Fruit fly (Drosophila melanogaster) whole organism, embryonic: ENCODE results near the gene Scm.

ENCODE experiments used
- ATbp ChIP-seq: fragments of 200-800 bp; sonication (Bioruptor generic); optimal IDR thresholded peaks from 2 replicates; lab custom pipeline; 2017; ENCODE audit warnings: missing biosample characterization, mild to moderate bottlenecking, missing genetic modification characterization, missing genetic modification reagents
- B-H2 ChIP-seq: fragments of 200-800 bp; sonication (Bioruptor generic); optimal IDR thresholded peaks from 2 replicates; lab custom pipeline; 2018; ENCODE audit warnings: missing biosample characterization, mild to moderate bottlenecking, missing genetic modification characterization
- CG10274 ChIP-seq: fragments of 200-800 bp; sonication (Bioruptor generic); optimal IDR thresholded peaks from 3 replicates; lab custom pipeline; 2017; ENCODE audit warnings: missing biosample characterization, mild to moderate bottlenecking, missing genetic modification characterization
- CG11085 ChIP-seq: fragments of 200-800 bp; sonication (Bioruptor generic); IDR thresholded peaks from 2 replicates; pipeline ENCODE4 v1.3.6; 2022; ENCODE audit warnings: missing biosample characterization, missing genetic modification characterization
- CG15514 ChIP-seq: fragments of 200-800 bp; sonication (Bioruptor generic); optimal IDR thresholded peaks from 3 replicates; lab custom pipeline; 2017; ENCODE audit warnings: missing biosample characterization, missing genetic modification characterization, mild to moderate bottlenecking, moderate library complexity, missing genetic modification reagents
- CG17328 ChIP-seq: fragments of 200-800 bp; sonication (Bioruptor generic); IDR thresholded peaks from 2 replicates; pipeline ENCODE4 v1.3.6; 2022; ENCODE audit warnings: missing biosample characterization, missing genetic modification characterization
- CG17802 ChIP-seq: fragments of 200-800 bp; sonication (Bioruptor generic); optimal IDR thresholded peaks from 2 replicates; lab custom pipeline; 2018; ENCODE audit warnings: missing biosample characterization, mild to moderate bottlenecking, missing genetic modification characterization, moderate library complexity
- CG1832 ChIP-seq: fragments of 200-800 bp; sonication (Bioruptor generic); optimal IDR thresholded peaks from 2 replicates; lab custom pipeline; 2017; ENCODE audit warnings: missing biosample characterization, mild to moderate bottlenecking, missing genetic modification characterization, inconsistent platforms
- CG18476 ChIP-seq: fragments of 200-800 bp; sonication (Bioruptor generic); optimal IDR thresholded peaks from 2 replicates; lab custom pipeline; 2016; ENCODE audit warnings: missing biosample characterization, mild to moderate bottlenecking, missing genetic modification characterization
- CG30020 ChIP-seq: fragments of 200-800 bp; optimal IDR thresholded peaks from 2 replicates; lab custom pipeline; 2019; ENCODE audit warnings: missing biosample characterization, mild to moderate bottlenecking, missing genetic modification characterization, moderate library complexity
- CG31388 ChIP-seq: fragments of 200-800 bp; sonication (Bioruptor generic); optimal IDR thresholded peaks from 2 replicates; lab custom pipeline; 2016; ENCODE audit warnings: missing biosample characterization, missing genetic modification characterization
- CG32767 ChIP-seq: fragments of 200-800 bp; sonication (Bioruptor generic); IDR thresholded peaks from 2 replicates; pipeline ENCODE4 v1.3.6; 2022; ENCODE audit warnings: missing biosample characterization, missing genetic modification characterization
- CG3995 ChIP-seq: fragments of 200-800 bp; sonication (Bioruptor generic); optimal IDR thresholded peaks from 3 replicates; lab custom pipeline; 2016; ENCODE audit warnings: missing biosample characterization, missing genetic modification characterization
- CG6854 ChIP-seq: fragments of 200-800 bp; sonication (Bioruptor generic); optimal IDR thresholded peaks from 3 replicates; lab custom pipeline; 2017; ENCODE audit warnings: missing biosample characterization, mild to moderate bottlenecking, missing genetic modification characterization
- CG7372 ChIP-seq: fragments of 200-800 bp; sonication (Bioruptor generic); IDR thresholded peaks from 2 replicates; pipeline ENCODE4 v1.3.6; 2022; ENCODE audit warnings: missing biosample characterization, missing genetic modification characterization
- CG9876 ChIP-seq: fragments of 200-800 bp; sonication (Bioruptor generic); optimal IDR thresholded peaks from 2 replicates; lab custom pipeline; 2016; ENCODE audit warnings: missing biosample characterization, missing genetic modification characterization
- CHES-1-like ChIP-seq: fragments of 200-800 bp; sonication (Bioruptor generic); optimal IDR thresholded peaks from 2 replicates; lab custom pipeline; 2016; ENCODE audit warnings: missing biosample characterization, missing genetic modification characterization
- GATAe ChIP-seq: fragments of 200-800 bp; sonication (Bioruptor generic); conservative IDR thresholded peaks from 2 replicates; pipeline ENCODE4 v1.3.6; 2022; ENCODE audit warnings: missing biosample characterization, missing genetic modification characterization
- MTF-1 ChIP-seq: fragments of 200-800 bp; sonication (Bioruptor generic); optimal IDR thresholded peaks from 2 replicates; lab custom pipeline; 2018; ENCODE audit warnings: missing biosample characterization, mild to moderate bottlenecking, missing genetic modification characterization, borderline replicate concordance
- NC2α ChIP-seq: fragments of 200-800 bp; sonication (Bioruptor generic); optimal IDR thresholded peaks from 2 replicates; lab custom pipeline; 2016; ENCODE audit warnings: missing biosample characterization, missing genetic modification characterization
- Optix ChIP-seq: fragments of 200-800 bp; sonication (Bioruptor generic); IDR thresholded peaks from 3 replicates; pipeline ENCODE4 v1.3.6; 2022; ENCODE audit warnings: missing biosample characterization, missing genetic modification characterization
- Poxn ChIP-seq: fragments of 200-800 bp; sonication (Bioruptor generic); IDR thresholded peaks from 2 replicates; pipeline ENCODE4 v1.3.6; 2022; ENCODE audit warnings: missing biosample characterization, missing genetic modification characterization
- Ptx1 ChIP-seq: fragments of 200-800 bp; sonication (Bioruptor generic); IDR thresholded peaks from 2 replicates; pipeline ENCODE4 v1.3.6; 2022; ENCODE audit warnings: missing biosample characterization, missing genetic modification characterization
- Xbp1 ChIP-seq: fragments of 200-800 bp; sonication (Bioruptor generic); optimal IDR thresholded peaks from 3 replicates; lab custom pipeline; 2016; ENCODE audit warnings: missing biosample characterization, mild to moderate bottlenecking, missing genetic modification characterization
- Xrp1 ChIP-seq: fragments of 200-800 bp; sonication (Bioruptor generic); IDR thresholded peaks from 2 replicates; pipeline ENCODE4 v1.3.6; 2022; ENCODE audit warnings: missing biosample characterization, missing genetic modification characterization
- abd-A ChIP-seq: fragments of 200-800 bp; sonication (Bioruptor generic); optimal IDR thresholded peaks from 3 replicates; lab custom pipeline; 2019; ENCODE audit warnings: missing biosample characterization, mild to moderate bottlenecking, missing genetic modification characterization, moderate library complexity
- ap ChIP-seq: fragments of 200-800 bp; sonication (Bioruptor generic); IDR thresholded peaks from 2 replicates; pipeline ENCODE4 v1.3.6; 2022; ENCODE audit warnings: missing biosample characterization, missing genetic modification characterization
- bab2 ChIP-seq: fragments of 200-800 bp; sonication (Bioruptor generic); optimal IDR thresholded peaks from 2 replicates; lab custom pipeline; 2016; ENCODE audit warnings: missing biosample characterization, missing genetic modification characterization
- bbx ChIP-seq: fragments of 200-800 bp; sonication (Bioruptor generic); IDR thresholded peaks from 2 replicates; pipeline ENCODE4 v1.3.6; 2022; ENCODE audit warnings: missing biosample characterization, missing genetic modification characterization; ENCODE audit not compliant: partially characterized antibody
- cas ChIP-seq: fragments of 200-800 bp; sonication (Bioruptor generic); IDR thresholded peaks from 2 replicates; pipeline ENCODE4 v1.3.6; 2022; ENCODE audit warnings: missing biosample characterization, missing genetic modification characterization
- caup ChIP-seq: fragments of 200-800 bp; sonication (Bioruptor generic); optimal IDR thresholded peaks from 3 replicates; lab custom pipeline; 2017; ENCODE audit warnings: missing biosample characterization, mild to moderate bottlenecking, missing genetic modification characterization, moderate library complexity; ENCODE audit not compliant: severe bottlenecking
- chinmo ChIP-seq: fragments of 200-800 bp; sonication (Bioruptor generic); IDR thresholded peaks from 4 replicates; pipeline ENCODE4 v1.3.6; 2022; ENCODE audit warnings: missing biosample characterization, missing genetic modification characterization; ENCODE audit not compliant: partially characterized antibody
- crc ChIP-seq: fragments of 200-800 bp; sonication (Bioruptor generic); optimal IDR thresholded peaks from 2 replicates; lab custom pipeline; 2016; ENCODE audit warnings: missing biosample characterization, missing genetic modification characterization
- en ChIP-seq: fragments of 200-800 bp; sonication (Bioruptor generic); optimal IDR thresholded peaks from 2 replicates; lab custom pipeline; 2016; ENCODE audit warnings: missing biosample characterization, missing genetic modification characterization
- esg ChIP-seq: fragments of 200-800 bp; sonication (Bioruptor generic); conservative IDR thresholded peaks from 2 replicates; pipeline ENCODE4 v1.3.6; 2022; ENCODE audit warnings: missing biosample characterization, missing genetic modification characterization
- h ChIP-seq: fragments of >200 bp; optimal IDR thresholded peaks from 2 replicates; lab custom pipeline; 2017
- hb ChIP-seq: fragments of 200-800 bp; sonication (Bioruptor generic); IDR thresholded peaks from 3 replicates; pipeline ENCODE4 v1.3.6; 2022; ENCODE audit warnings: missing biosample characterization, missing genetic modification characterization; ENCODE audit not compliant: partially characterized antibody
- hth ChIP-seq: fragments of >200 bp; optimal IDR thresholded peaks from 2 replicates; lab custom pipeline; 2017; ENCODE audit warnings: inconsistent platforms
- knrl ChIP-seq: fragments of 200-800 bp; sonication (Bioruptor generic); IDR thresholded peaks from 3 replicates; pipeline ENCODE4 v1.3.6; 2022; ENCODE audit warnings: missing biosample characterization, missing genetic modification characterization; ENCODE audit not compliant: partially characterized antibody
- lov ChIP-seq, 2 experiments: fragments of 200-800 bp in 1 of 2; fragments of >200 bp in 1 of 2; sonication (Bioruptor generic) in 1 of 2; IDR thresholded peaks in 1 of 2; optimal IDR thresholded peaks in 1 of 2; 2 replicates in 1 of 2; 3 replicates in 1 of 2; pipeline versions ENCODE4 v1.3.6 to Lab custom; 2017 to 2022; ENCODE audit warnings: missing biosample characterization in 1 of 2, missing genetic modification characterization in 1 of 2
- mam ChIP-seq: fragments of 200-800 bp; sonication (Bioruptor generic); optimal IDR thresholded peaks from 3 replicates; lab custom pipeline; 2016; ENCODE audit warnings: missing biosample characterization, missing genetic modification characterization
- org-1 ChIP-seq: fragments of 200-800 bp; sonication (Bioruptor generic); optimal IDR thresholded peaks from 2 replicates; lab custom pipeline; 2017; ENCODE audit warnings: missing biosample characterization, missing genetic modification characterization
- peb ChIP-seq: fragments of 200-800 bp; sonication (Bioruptor generic); IDR thresholded peaks from 2 replicates; pipeline ENCODE4 v1.3.6; 2022; ENCODE audit warnings: missing biosample characterization, missing genetic modification characterization
- pzg ChIP-seq: fragments of 200-800 bp; sonication (Bioruptor generic); optimal IDR thresholded peaks from 3 replicates; lab custom pipeline; 2018; ENCODE audit warnings: missing biosample characterization, mild to moderate bottlenecking, missing genetic modification characterization, moderate library complexity
- repo ChIP-seq: fragments of 200-800 bp; sonication (Bioruptor generic); optimal IDR thresholded peaks from 2 replicates; lab custom pipeline; 2016; ENCODE audit warnings: missing biosample characterization, missing genetic modification characterization
- sd ChIP-seq: fragments of 200-800 bp; sonication (Bioruptor generic); optimal IDR thresholded peaks from 3 replicates; lab custom pipeline; 2018; ENCODE audit warnings: missing biosample characterization, mild to moderate bottlenecking, missing genetic modification characterization, moderate library complexity
- seq ChIP-seq: fragments of 200-800 bp; sonication (Bioruptor generic); IDR thresholded peaks from 2 replicates; pipeline ENCODE4 v1.3.6; 2022; ENCODE audit warnings: missing biosample characterization, missing genetic modification characterization
- sna ChIP-seq: fragments of 200-800 bp; sonication (Bioruptor generic); IDR thresholded peaks from 2 replicates; pipeline ENCODE4 v1.3.6; 2022; ENCODE audit warnings: missing biosample characterization, missing genetic modification characterization; ENCODE audit not compliant: partially characterized antibody
- sug ChIP-seq: fragments of 200-800 bp; optimal IDR thresholded peaks from 2 replicates; lab custom pipeline; 2019; ENCODE audit warnings: missing biosample characterization, mild to moderate bottlenecking, missing genetic modification characterization, moderate library complexity

Scm gene

DNA sequence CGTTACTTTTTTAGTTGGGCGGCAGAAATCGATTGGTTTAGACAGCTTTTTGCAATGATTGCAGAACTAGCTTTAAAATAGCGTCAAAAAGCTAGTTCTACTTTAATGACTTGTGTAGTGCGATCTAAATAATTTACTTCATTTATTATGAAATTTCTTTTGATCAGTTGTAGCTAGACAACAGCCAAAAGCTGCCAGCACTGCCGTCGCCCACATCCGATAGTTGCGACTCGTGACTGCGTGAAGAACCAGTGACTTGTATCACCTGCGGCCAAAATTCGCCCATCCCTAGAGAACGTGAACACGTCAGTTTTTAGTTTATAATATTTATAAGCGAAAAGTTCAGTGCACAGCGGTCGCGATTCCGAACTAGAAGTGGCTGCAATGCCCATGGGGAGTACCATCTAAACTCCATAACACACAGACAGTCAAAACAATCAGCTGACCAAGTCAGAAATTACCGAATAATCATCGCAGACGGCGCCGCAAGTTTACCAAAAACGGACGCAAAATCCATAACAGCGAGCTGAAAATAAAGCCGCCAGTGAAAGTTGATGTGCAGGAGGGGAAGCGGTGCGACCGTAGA is 50.7 kb downstream of the Scm start, which contains the start of gene P58IPK (continued):
- TF ChIP-seq bbx (GFP tag; lab: Robert Waterston, UW), result peak; percentile 95
- no peak for TF ChIP-seq CG10274 (GFP tag; lab: Kevin White, UChicago)
- peak; percentile 1 for TF ChIP-seq MTF-1
- peak; percentile 100 for TF ChIP-seq CG3995 (GFP tag; lab: Kevin White, UChicago)
- TF ChIP-seq h (lab: Kevin White, UChicago), result no peak
- peak; percentile 76 for TF ChIP-seq CG17802 (tag; lab: Kevin White, UChicago)
- TF ChIP-seq repo (GFP tag; lab: Kevin White, UChicago), result peak; percentile 35
- no peak for TF ChIP-seq org-1 (GFP tag; lab: Kevin White, UChicago)
- TF ChIP-seq CG11085 (GFP tag; lab: Robert Waterston, UW), result no peak
- no peak for TF ChIP-seq seq (GFP tag; lab: Robert Waterston, UW)
- peak; percentile 54 for TF ChIP-seq crc
- peak; percentile 40 for TF ChIP-seq caup
- no peak for TF ChIP-seq lov (optimal IDR thresholded peaks at IDR 0.05; lab: Kevin White, UChicago)
- TF ChIP-seq lov (GFP tag; IDR thresholded peaks at IDR 0.05; lab: Robert Waterston, UW), result 0 out of 3 replicates have a peak, but pooled peaks have one; percentile 37
- peak; percentile 92 for TF ChIP-seq pzg
- TF ChIP-seq Poxn, result no peak
- peak; percentile 70 for TF ChIP-seq bab2 (GFP tag; lab: Kevin White, UChicago)
- TF ChIP-seq CG17328, result peak; percentile 53; the same call in 1 of the 2 replicates
- no peak for TF ChIP-seq CG1832 (GFP tag; lab: Kevin White, UChicago)
- peak; percentile 90 for TF ChIP-seq hb
- TF ChIP-seq sug (tag; lab: Kevin White, UChicago), result peak; percentile 71
- peak; percentile 96 for TF ChIP-seq knrl (GFP tag; lab: Robert Waterston, UW)
- peak; percentile 85 for TF ChIP-seq mam (GFP tag; lab: Kevin White, UChicago)
- peak; percentile 57 for TF ChIP-seq CG9876 (GFP tag; lab: Kevin White, UChicago)
- peak; percentile 28 for TF ChIP-seq NC2α (GFP tag; lab: Kevin White, UChicago)
- peak; percentile 52 for TF ChIP-seq CG30020 (tag; lab: Kevin White, UChicago)
- peak; percentile 71 for TF ChIP-seq CG7372 (GFP tag; lab: Robert Waterston, UW)
- no peak for TF ChIP-seq CG31388
- TF ChIP-seq peb (GFP tag; lab: Robert Waterston, UW), result 0 out of 2 replicates have a peak, but pooled peaks have one; percentile 20
- TF ChIP-seq abd-A (tag; lab: Kevin White, UChicago), result no peak
- peak; percentile 65; the same call in 2 of the 3 replicates for TF ChIP-seq Optix
- peak; percentile 14 for TF ChIP-seq en
- TF ChIP-seq chinmo (GFP tag; lab: Robert Waterston, UW), result peak; percentile 73; the same call in 2 of the 4 replicates
- peak; percentile 92 for TF ChIP-seq sna (GFP tag; lab: Robert Waterston, UW)
- peak; percentile 48 for TF ChIP-seq B-H2 (GFP tag; lab: Kevin White, UChicago)
- TF ChIP-seq cas (GFP tag; lab: Robert Waterston, UW), result peak; percentile 38; the same call in 1 of the 2 replicates
- peak; percentile 69 for TF ChIP-seq CHES-1-like (GFP tag; lab: Kevin White, UChicago)
- TF ChIP-seq CG32767 (GFP tag; lab: Robert Waterston, UW), result no peak
- no peak for TF ChIP-seq hth (lab: Kevin White, UChicago)
- peak; percentile 64 for TF ChIP-seq Xrp1 (GFP tag; lab: Robert Waterston, UW)
- TF ChIP-seq CG18476, result peak; percentile 44
- TF ChIP-seq Ptx1 (GFP tag; lab: Robert Waterston, UW), result peak; percentile 52
- TF ChIP-seq CG15514 (GFP tag; lab: Kevin White, UChicago), result peak; percentile 98
- TF ChIP-seq ATbp (GFP tag; lab: Kevin White, UChicago), result no peak
- TF ChIP-seq ap (GFP tag; lab: Robert Waterston, UW), result 0 out of 2 replicates have a peak, but pooled peaks have one; percentile 9
- peak; percentile 98 for TF ChIP-seq Xbp1 (GFP tag; lab: Kevin White, UChicago)
- no peak for TF ChIP-seq sd (tag; lab: Kevin White, UChicago)
- TF ChIP-seq GATAe, result no peak
- no peak for TF ChIP-seq CG6854 (GFP tag; lab: Kevin White, UChicago)
- peak; percentile 53; the same call in 1 of the 2 replicates for TF ChIP-seq esg (GFP tag; lab: Robert Waterston, UW)
